Worm (Caenorhabditis elegans) whole organism, young adult: ENCODE data around the gene ugtp-1.
A peak's percentile ranks its signal among the peaks of the same experiment; 100 is the strongest.

Experiments
- B0035.1 ChIP-seq: sonication (generic microtip); optimal IDR thresholded peaks from 2 replicates; lab custom pipeline; 2016; ENCODE audit warnings: missing genetic modification characterization, mild to moderate bottlenecking, missing compliant biosample characterization, missing genotype, missing genetic modification reagents
- B0336.3 ChIP-seq: fragments of 200-800 bp; sonication (Bioruptor generic); IDR thresholded peaks from 2 replicates; pipeline ENCODE4 v1.3.6; 2022; ENCODE audit warnings: missing genetic modification characterization, missing compliant biosample characterization
- C17E4.6 ChIP-seq: fragments of 200-800 bp; sonication (Bioruptor generic); IDR thresholded peaks from 2 replicates; pipeline ENCODE4 v1.3.6; 2022; ENCODE audit warnings: missing genetic modification reagents, missing genetic modification characterization, missing compliant biosample characterization
- F33H1.4 ChIP-seq: fragments of 200-800 bp; sonication (Bioruptor generic); IDR thresholded peaks from 2 replicates; pipeline ENCODE4 v1.3.6; 2022; ENCODE audit warnings: missing genetic modification reagents, missing genetic modification characterization, missing compliant biosample characterization
- F37B4.10 ChIP-seq: fragments of 200-800 bp; sonication (Bioruptor generic); IDR thresholded peaks from 2 replicates; pipeline ENCODE4 v1.3.6; 2022; ENCODE audit warnings: missing genetic modification characterization, missing compliant biosample characterization
- F39B2.1 ChIP-seq: fragments of 200-800 bp; sonication (Bioruptor generic); IDR thresholded peaks from 2 replicates; pipeline ENCODE4 v1.3.6; 2022; ENCODE audit warnings: missing genetic modification reagents, missing genetic modification characterization, missing compliant biosample characterization
- F57A8.1 ChIP-seq: fragments of 200-800 bp; sonication (Bioruptor generic); optimal IDR thresholded peaks from 2 replicates; lab custom pipeline; 2018; ENCODE audit warnings: mild to moderate bottlenecking, missing genetic modification characterization, moderate library complexity, missing compliant biosample characterization
- F57C9.4 ChIP-seq: sonication (generic microtip); optimal IDR thresholded peaks from 2 replicates; lab custom pipeline; 2017; ENCODE audit warnings: mild to moderate bottlenecking, missing genetic modification characterization, missing compliant biosample characterization
- K11D2.4 ChIP-seq: fragments of 200-800 bp; sonication (Bioruptor generic); IDR thresholded peaks from 2 replicates; pipeline ENCODE4 v1.3.6; 2022; ENCODE audit warnings: missing genetic modification reagents, missing genetic modification characterization, missing compliant biosample characterization
- K12H6.12 ChIP-seq: fragments of 200-800 bp; sonication (Bioruptor generic); optimal IDR thresholded peaks from 2 replicates; lab custom pipeline; 2018; ENCODE audit warnings: mild to moderate bottlenecking, missing genetic modification characterization, missing compliant biosample characterization
- Y53F4B.3 ChIP-seq: fragments of 200-800 bp; sonication (Bioruptor generic); IDR thresholded peaks from 2 replicates; pipeline ENCODE4 v1.3.6; 2022; ENCODE audit warnings: missing genetic modification reagents, missing genetic modification characterization, missing compliant biosample characterization
- Y53G8AR.9 ChIP-seq: fragments of 200-800 bp; sonication (Bioruptor generic); conservative IDR thresholded peaks from 2 replicates; pipeline ENCODE4 v1.3.6; 2022; ENCODE audit warnings: missing genetic modification reagents, missing genetic modification characterization, missing compliant biosample characterization
- Y56A3A.18 ChIP-seq: fragments of 200-800 bp; sonication (Bioruptor generic); IDR thresholded peaks from 2 replicates; pipeline ENCODE4 v1.3.6; 2022; ENCODE audit warnings: missing genetic modification reagents, missing genetic modification characterization, missing compliant biosample characterization
- Y79H2A.3 ChIP-seq: fragments of 200-800 bp; sonication (Bioruptor generic); conservative IDR thresholded peaks from 2 replicates; pipeline ENCODE4 v1.3.6; 2022; ENCODE audit warnings: missing genetic modification reagents, missing genetic modification characterization, missing compliant biosample characterization
- Y95B8A.8 ChIP-seq: fragments of 200-800 bp; sonication (Bioruptor generic); IDR thresholded peaks from 2 replicates; pipeline ENCODE4 v1.3.6; 2022; ENCODE audit warnings: missing genetic modification reagents, missing genetic modification characterization, missing compliant biosample characterization
- ZK185.1 ChIP-seq: sonication (generic microtip); optimal IDR thresholded peaks from 2 replicates; lab custom pipeline; 2016; ENCODE audit warnings: mild to moderate bottlenecking, missing genetic modification characterization, missing compliant biosample characterization; ENCODE audit not compliant: poor library complexity, severe bottlenecking
- aptf-3 ChIP-seq: fragments of 200-800 bp; sonication (Bioruptor generic); IDR thresholded peaks from 2 replicates; pipeline ENCODE4 v1.3.6; 2022; ENCODE audit warnings: missing genetic modification characterization, missing compliant biosample characterization
- attf-5 ChIP-seq: fragments of 200-800 bp; sonication (Bioruptor generic); optimal IDR thresholded peaks from 2 replicates; lab custom pipeline; 2018; ENCODE audit warnings: mild to moderate bottlenecking, missing genetic modification characterization, missing compliant biosample characterization
- attf-6 ChIP-seq: fragments of 200-800 bp; sonication (Bioruptor generic); IDR thresholded peaks from 2 replicates; pipeline ENCODE4 v1.3.6; 2022; ENCODE audit warnings: missing genetic modification reagents, missing genetic modification characterization, missing compliant biosample characterization
- cebp-2 ChIP-seq: fragments of 200-800 bp; sonication (Bioruptor generic); IDR thresholded peaks from 2 replicates; pipeline ENCODE4 v1.3.6; 2022; ENCODE audit warnings: missing genetic modification characterization, missing compliant biosample characterization
- ceh-27 ChIP-seq: fragments of 200-800 bp; sonication (Bioruptor generic); optimal IDR thresholded peaks from 2 replicates; lab custom pipeline; 2018; ENCODE audit warnings: mild to moderate bottlenecking, missing genetic modification characterization, moderate library complexity, missing compliant biosample characterization
- ceh-58 ChIP-seq: fragments of 200-800 bp; sonication (Bioruptor generic); IDR thresholded peaks from 2 replicates; pipeline ENCODE4 v1.3.6; 2022; ENCODE audit warnings: missing genetic modification characterization, missing compliant biosample characterization
- dpff-1 ChIP-seq: sonication (generic microtip); optimal IDR thresholded peaks from 2 replicates; lab custom pipeline; 2017; ENCODE audit warnings: mild to moderate bottlenecking, missing genetic modification characterization, missing compliant biosample characterization
- dpl-1 ChIP-seq: fragments of 150-350 bp; optimal IDR thresholded peaks from 2 replicates; lab custom pipeline; 2014; ENCODE audit warnings: missing biosample characterization, missing genetic modification reagents, missing genetic modification characterization
- efl-1 ChIP-seq: fragments of 150-350 bp; optimal IDR thresholded peaks from 2 replicates; lab custom pipeline; 2014; ENCODE audit warnings: missing biosample characterization, missing genetic modification reagents, missing genetic modification characterization
- ets-4 ChIP-seq: fragments of 200-800 bp; sonication (Bioruptor generic); optimal IDR thresholded peaks from 2 replicates; lab custom pipeline; 2018; ENCODE audit warnings: mild to moderate bottlenecking, missing genetic modification characterization, missing compliant biosample characterization
- gei-17 ChIP-seq: fragments of 200-800 bp; sonication (Bioruptor generic); optimal IDR thresholded peaks from 2 replicates; lab custom pipeline; 2018; ENCODE audit warnings: mild to moderate bottlenecking, missing genetic modification characterization, missing compliant biosample characterization
- hlh-26 ChIP-seq: fragments of 200-800 bp; sonication (Bioruptor generic); conservative IDR thresholded peaks from 2 replicates; pipeline ENCODE4 v1.3.6; 2022; ENCODE audit warnings: missing genetic modification reagents, missing genetic modification characterization, missing compliant biosample characterization
- hmg-1.2 ChIP-seq: fragments of 200-800 bp; sonication (Bioruptor generic); IDR thresholded peaks from 2 replicates; pipeline ENCODE4 v1.3.6; 2022; ENCODE audit warnings: missing genetic modification reagents, missing genetic modification characterization, missing compliant biosample characterization
- hmg-20 ChIP-seq: fragments of 200-800 bp; sonication (Bioruptor generic); IDR thresholded peaks from 2 replicates; pipeline ENCODE4 v1.3.6; 2022; ENCODE audit warnings: missing genetic modification reagents, missing genetic modification characterization, missing compliant biosample characterization
- hrde-1 ChIP-seq: sonication (generic microtip); optimal IDR thresholded peaks from 2 replicates; lab custom pipeline; 2016; ENCODE audit warnings: missing genetic modification characterization, mild to moderate bottlenecking, missing compliant biosample characterization, moderate library complexity, missing genotype, missing genetic modification reagents, borderline replicate concordance
- lag-1 ChIP-seq: fragments of 200-800 bp; sonication (Bioruptor generic); IDR thresholded peaks from 2 replicates; pipeline ENCODE4 v1.3.6; 2022; ENCODE audit warnings: missing genetic modification reagents, missing genetic modification characterization, missing compliant biosample characterization
- lin-54 ChIP-seq: fragments of 200-800 bp; sonication (Bioruptor generic); optimal IDR thresholded peaks from 2 replicates; lab custom pipeline; 2018; ENCODE audit warnings: mild to moderate bottlenecking, missing genetic modification characterization, missing compliant biosample characterization
- lsy-27 ChIP-seq: sonication (generic microtip); optimal IDR thresholded peaks from 2 replicates; lab custom pipeline; 2017; ENCODE audit warnings: missing genetic modification characterization, mild to moderate bottlenecking, missing compliant biosample characterization, antibody characterized with exemption, missing genotype, borderline replicate concordance; ENCODE audit not compliant: insufficient read depth
- madf-10 ChIP-seq: sonication (generic microtip); optimal IDR thresholded peaks from 2 replicates; lab custom pipeline; 2016; ENCODE audit warnings: mild to moderate bottlenecking, missing genetic modification characterization, missing compliant biosample characterization
- madf-6 ChIP-seq: fragments of 200-800 bp; sonication (Bioruptor generic); IDR thresholded peaks from 2 replicates; pipeline ENCODE4 v1.3.6; 2022; ENCODE audit warnings: missing genetic modification reagents, missing genetic modification characterization, missing compliant biosample characterization
- mxl-1 ChIP-seq: sonication (generic microtip); optimal IDR thresholded peaks from 2 replicates; lab custom pipeline; 2016; ENCODE audit warnings: missing genetic modification characterization, missing compliant biosample characterization
- nfya-2 ChIP-seq: fragments of 200-800 bp; sonication (Bioruptor generic); IDR thresholded peaks from 2 replicates; pipeline ENCODE4 v1.3.6; 2022; ENCODE audit warnings: missing genetic modification reagents, missing genetic modification characterization, missing compliant biosample characterization
- nhr-179 ChIP-seq: sonication (generic microtip); optimal IDR thresholded peaks from 2 replicates; lab custom pipeline; 2016; ENCODE audit warnings: mild to moderate bottlenecking, missing genetic modification characterization, missing compliant biosample characterization
- nhr-27 ChIP-seq: fragments of 200-800 bp; sonication (Bioruptor generic); optimal IDR thresholded peaks from 2 replicates; lab custom pipeline; 2018; ENCODE audit warnings: mild to moderate bottlenecking, missing genetic modification characterization, moderate library complexity, missing compliant biosample characterization
- nhr-80 ChIP-seq: sonication (generic microtip); optimal IDR thresholded peaks from 2 replicates; lab custom pipeline; 2016; ENCODE audit warnings: missing genetic modification characterization, missing compliant biosample characterization
- nhr-90 ChIP-seq: sonication (generic microtip); optimal IDR thresholded peaks from 2 replicates; lab custom pipeline; 2016; ENCODE audit warnings: missing genotype, mild to moderate bottlenecking, missing genetic modification characterization, missing compliant biosample characterization
- rpc-1 ChIP-seq, 2 experiments: fragments of 150-350 bp in 1 of 2; sonication (generic microtip) in 1 of 2; optimal IDR thresholded peaks; 2 replicates each; lab custom pipeline; 2014 to 2018; ENCODE audit warnings: missing biosample characterization in 1 of 2, missing genetic modification characterization in 1 of 2, missing genetic modification reagents in 1 of 2, missing genotype in 1 of 2
- tlf-1 ChIP-seq: fragments of 200-800 bp; sonication (Bioruptor generic); optimal IDR thresholded peaks from 2 replicates; lab custom pipeline; 2018; ENCODE audit warnings: mild to moderate bottlenecking, missing genetic modification characterization, missing compliant biosample characterization
- unc-62 ChIP-seq: fragments of 150-350 bp; optimal IDR thresholded peaks from 2 replicates; lab custom pipeline; 2014; ENCODE audit warnings: missing biosample characterization, missing genetic modification reagents, missing genetic modification characterization
- xnd-1 ChIP-seq: sonication (generic microtip); optimal IDR thresholded peaks from 2 replicates; lab custom pipeline; 2016; ENCODE audit warnings: missing genotype, missing genetic modification reagents, missing genetic modification characterization, missing compliant biosample characterization
- ztf-6 ChIP-seq: fragments of 200-800 bp; sonication (Bioruptor generic); IDR thresholded peaks from 2 replicates; pipeline ENCODE4 v1.3.6; 2022; ENCODE audit warnings: missing genetic modification reagents, missing genetic modification characterization, missing compliant biosample characterization

Gene ugtp-1

ce11 chrIII:8795595-8796141, 45.2 kb upstream of the ugtp-1 start (continued):
- TF ChIP-seq rpc-1 (optimal IDR thresholded peaks at IDR 0.05; lab: Kevin White, UChicago) (no peak), rpc-1 (tag; optimal IDR thresholded peaks at IDR 0.05; lab: Kevin White, UChicago) (no peak), lag-1 (no peak), dpl-1 (GFP tag; lab: Kevin White, UChicago) (peak; percentile 6), F33H1.4 (GFP tag; lab: Robert Waterston, UW) (no peak), lsy-27 (tag; lab: Kevin White, UChicago) (no peak), nhr-90 (tag; lab: Kevin White, UChicago) (peak; percentile 60), nfya-2 (GFP tag; lab: Robert Waterston, UW) (no peak), unc-62 (peak; percentile 63), Y53F4B.3 (GFP tag; lab: Robert Waterston, UW) (no peak), Y56A3A.18 (GFP tag; lab: Robert Waterston, UW) (no peak), aptf-3 (GFP tag; lab: Robert Waterston, UW) (no peak), ets-4 (GFP tag; lab: Kevin White, UChicago) (peak; percentile 61), K11D2.4 (peak; percentile 91), madf-6 (GFP tag; lab: Robert Waterston, UW) (peak; percentile 34; the same call in 1 of the 2 replicates), madf-10 (tag; lab: Kevin White, UChicago) (peak; percentile 67), cebp-2 (no peak), lin-54 (GFP tag; lab: Kevin White, UChicago) (peak; percentile 44), hlh-26 (GFP tag; lab: Robert Waterston, UW) (no peak), dpff-1 (tag; lab: Kevin White, UChicago) (no peak), hrde-1 (tag; lab: Kevin White, UChicago) (no peak), gei-17 (peak; percentile 68), F57A8.1 (GFP tag; lab: Kevin White, UChicago) (no peak), F37B4.10 (no peak), xnd-1 (tag; lab: Kevin White, UChicago) (no peak), C17E4.6 (GFP tag; lab: Robert Waterston, UW) (no peak), efl-1 (GFP tag; lab: Kevin White, UChicago) (no peak), attf-6 (GFP tag; lab: Robert Waterston, UW) (no peak), Y79H2A.3 (no peak), ceh-27 (GFP tag; lab: Kevin White, UChicago) (peak; percentile 93), nhr-179 (no peak), F57C9.4 (tag; lab: Kevin White, UChicago) (no peak), mxl-1 (no peak)

ce11 chrIII:8794793-8795192, 44.3 kb upstream of the ugtp-1 start:
- TF ChIP-seq cebp-2 (no peak), ceh-58 (GFP tag; lab: Robert Waterston, UW) (no peak), madf-10 (tag; lab: Kevin White, UChicago) (peak; percentile 37), lin-54 (GFP tag; lab: Kevin White, UChicago) (peak; percentile 64), attf-5 (GFP tag; lab: Kevin White, UChicago) (peak; percentile 73), Y56A3A.18 (GFP tag; lab: Robert Waterston, UW) (no peak), nhr-27 (no peak), Y79H2A.3 (peak; percentile 24; the same call in 1 of the 2 replicates), Y95B8A.8 (peak; percentile 78; the same call in 1 of the 2 replicates), B0336.3 (GFP tag; lab: Robert Waterston, UW) (no peak), F39B2.1 (GFP tag; lab: Robert Waterston, UW) (no peak), tlf-1 (GFP tag; lab: Kevin White, UChicago) (peak; percentile 16), aptf-3 (GFP tag; lab: Robert Waterston, UW) (no peak), ZK185.1 (tag; lab: Kevin White, UChicago) (peak; percentile 48), nhr-80 (tag; lab: Kevin White, UChicago) (peak; percentile 88), K12H6.12 (tag; lab: Kevin White, UChicago) (no peak), Y53G8AR.9 (GFP tag; lab: Robert Waterston, UW) (0 out of 2 replicates have a peak, but pooled peaks have one; percentile 42), ztf-6 (no peak), hmg-1.2 (GFP tag; lab: Robert Waterston, UW) (peak; percentile 86), F33H1.4 (GFP tag; lab: Robert Waterston, UW) (0 out of 2 replicates have a peak, but pooled peaks have one; percentile 19), hmg-20 (GFP tag; lab: Robert Waterston, UW) (no peak; the same call in 1 of the 2 replicates), rpc-1 (optimal IDR thresholded peaks at IDR 0.05; lab: Kevin White, UChicago) (no peak), rpc-1 (tag; optimal IDR thresholded peaks at IDR 0.05; lab: Kevin White, UChicago) (no peak), B0035.1 (tag; lab: Kevin White, UChicago) (no peak)
